Fruit fly (Drosophila melanogaster) whole organism, embryonic: ENCODE data around the gene CG11695.

Source experiments
- Abd-B ChIP-seq: fragments of 200-800 bp; sonication (Bioruptor generic); optimal IDR thresholded peaks from 2 replicates; lab custom pipeline; 2018; ENCODE audit warnings: missing biosample characterization, mild to moderate bottlenecking, missing genetic modification characterization, moderate library complexity
- BEAF-32 ChIP-seq: fragments of 200-800 bp; sonication (Bioruptor generic); optimal IDR thresholded peaks from 3 replicates; lab custom pipeline; 2017; ENCODE audit warnings: missing biosample characterization, missing genetic modification characterization, mild to moderate bottlenecking, moderate library complexity, missing genetic modification reagents
- Bteb2 ChIP-seq: fragments of 200-800 bp; sonication (Bioruptor generic); optimal IDR thresholded peaks from 2 replicates; lab custom pipeline; 2016; ENCODE audit warnings: missing biosample characterization, missing genetic modification characterization
- CG10366 ChIP-seq: fragments of 200-800 bp; sonication (Bioruptor generic); IDR thresholded peaks from 2 replicates; pipeline ENCODE4 v1.3.6; 2022; ENCODE audit warnings: missing biosample characterization, missing genetic modification characterization
- CG10959 ChIP-seq: fragments of 200-800 bp; sonication (Bioruptor generic); IDR thresholded peaks from 2 replicates; pipeline ENCODE4 v1.3.6; 2022; ENCODE audit warnings: missing biosample characterization, missing genetic modification characterization
- CG10979 ChIP-seq: fragments of 200-800 bp; sonication (Bioruptor generic); optimal IDR thresholded peaks from 2 replicates; lab custom pipeline; 2018; ENCODE audit warnings: missing biosample characterization, mild to moderate bottlenecking, missing genetic modification characterization, moderate library complexity
- CG12391 ChIP-seq: fragments of 200-800 bp; sonication (Bioruptor generic); optimal IDR thresholded peaks from 3 replicates; lab custom pipeline; 2018; ENCODE audit warnings: missing biosample characterization, mild to moderate bottlenecking, missing genetic modification characterization, moderate library complexity
- CG12659 ChIP-seq: fragments of 200-800 bp; sonication (Bioruptor generic); optimal IDR thresholded peaks from 3 replicates; lab custom pipeline; 2017; ENCODE audit warnings: mild to moderate bottlenecking, missing biosample characterization, missing genetic modification reagents, missing genetic modification characterization
- CG13296 ChIP-seq: fragments of 200-800 bp; sonication (Bioruptor generic); optimal IDR thresholded peaks from 3 replicates; lab custom pipeline; 2018; ENCODE audit warnings: missing biosample characterization, mild to moderate bottlenecking, missing genetic modification characterization
- CG13424 ChIP-seq: fragments of 200-800 bp; sonication (Bioruptor generic); optimal IDR thresholded peaks from 2 replicates; lab custom pipeline; 2019; ENCODE audit warnings: missing biosample characterization, mild to moderate bottlenecking, missing genetic modification characterization, moderate library complexity
- CG13894 ChIP-seq: fragments of 200-800 bp; sonication (Bioruptor generic); optimal IDR thresholded peaks from 3 replicates; lab custom pipeline; 2018; ENCODE audit warnings: missing biosample characterization, mild to moderate bottlenecking, missing genetic modification characterization, moderate library complexity
- CG17186 ChIP-seq: fragments of 200-800 bp; sonication (Bioruptor generic); optimal IDR thresholded peaks from 3 replicates; lab custom pipeline; 2017; ENCODE audit warnings: missing biosample characterization, missing genetic modification reagents, missing genetic modification characterization
- CG18764 ChIP-seq: fragments of 200-800 bp; sonication (Bioruptor generic); optimal IDR thresholded peaks from 3 replicates; lab custom pipeline; 2016; ENCODE audit warnings: missing biosample characterization, missing genetic modification characterization
- CG30431 ChIP-seq: fragments of 200-800 bp; sonication (Bioruptor generic); optimal IDR thresholded peaks from 2 replicates; lab custom pipeline; 2017; ENCODE audit warnings: missing biosample characterization, missing genetic modification characterization
- CG42726 ChIP-seq: fragments of 200-800 bp; sonication (Bioruptor generic); IDR thresholded peaks from 2 replicates; pipeline ENCODE4 v1.3.6; 2022; ENCODE audit warnings: missing biosample characterization, missing genetic modification characterization; ENCODE audit not compliant: partially characterized antibody
- CG4424 ChIP-seq: fragments of 200-800 bp; sonication (Bioruptor generic); optimal IDR thresholded peaks from 3 replicates; lab custom pipeline; 2016; ENCODE audit warnings: missing biosample characterization, missing genetic modification characterization
- CG9215 ChIP-seq: fragments of 200-800 bp; sonication (Bioruptor generic); IDR thresholded peaks from 2 replicates; pipeline ENCODE4 v1.3.6; 2022; ENCODE audit warnings: missing biosample characterization, missing genetic modification characterization
- CG9817 ChIP-seq: fragments of 200-800 bp; sonication (Bioruptor generic); optimal IDR thresholded peaks from 2 replicates; lab custom pipeline; 2018; ENCODE audit warnings: missing biosample characterization, mild to moderate bottlenecking, missing genetic modification characterization, moderate library complexity
- Dp ChIP-seq: fragments of 200-800 bp; sonication (Bioruptor generic); optimal IDR thresholded peaks from 2 replicates; lab custom pipeline; 2018; ENCODE audit warnings: missing biosample characterization, mild to moderate bottlenecking, missing genetic modification characterization, moderate library complexity
- Fer3 ChIP-seq: fragments of 200-800 bp; sonication (Bioruptor generic); optimal IDR thresholded peaks from 2 replicates; lab custom pipeline; 2018; ENCODE audit warnings: missing biosample characterization, mild to moderate bottlenecking, missing genetic modification characterization, moderate library complexity
- Hmx ChIP-seq: fragments of 200-800 bp; sonication (Bioruptor generic); optimal IDR thresholded peaks from 2 replicates; lab custom pipeline; 2016; ENCODE audit warnings: missing biosample characterization, missing genetic modification characterization
- Hr51 ChIP-seq, 2 experiments: fragments of 200-800 bp; sonication (Bioruptor generic); optimal IDR thresholded peaks; 2 replicates in 1 of 2; 3 replicates in 1 of 2; lab custom pipeline; 2016 to 2018; ENCODE audit warnings: missing biosample characterization in 2 of 2, missing genetic modification characterization in 2 of 2, mild to moderate bottlenecking in 1 of 2, moderate library complexity in 1 of 2
- Jarid2 ChIP-seq: fragments of 200-800 bp; sonication (Bioruptor generic); optimal IDR thresholded peaks from 3 replicates; lab custom pipeline; 2017; ENCODE audit warnings: mild to moderate bottlenecking, missing biosample characterization, missing genetic modification reagents, missing genetic modification characterization
- MBD-R2 ChIP-seq: fragments of 200-800 bp; sonication (Bioruptor generic); IDR thresholded peaks from 2 replicates; pipeline ENCODE4 v1.3.6; 2022; ENCODE audit warnings: missing biosample characterization, missing genetic modification characterization
- MESR4 ChIP-seq: fragments of 200-800 bp; sonication (Bioruptor generic); optimal IDR thresholded peaks from 2 replicates; lab custom pipeline; 2018; ENCODE audit warnings: missing biosample characterization, mild to moderate bottlenecking, missing genetic modification characterization, moderate library complexity
- Mad ChIP-seq: fragments of 200-800 bp; sonication (Bioruptor generic); optimal IDR thresholded peaks from 2 replicates; lab custom pipeline; 2016; ENCODE audit warnings: missing biosample characterization, missing genetic modification characterization
- NC2α ChIP-seq: fragments of 200-800 bp; sonication (Bioruptor generic); optimal IDR thresholded peaks from 2 replicates; lab custom pipeline; 2016; ENCODE audit warnings: missing biosample characterization, missing genetic modification characterization
- Opbp ChIP-seq: fragments of 200-800 bp; sonication (Bioruptor generic); IDR thresholded peaks from 3 replicates; pipeline ENCODE4 v1.3.6; 2022; ENCODE audit warnings: missing biosample characterization, missing genetic modification characterization; ENCODE audit not compliant: partially characterized antibody
- Vsx1 ChIP-seq: fragments of 200-800 bp; sonication (Bioruptor generic); optimal IDR thresholded peaks from 2 replicates; lab custom pipeline; 2017; ENCODE audit warnings: missing biosample characterization, mild to moderate bottlenecking, missing genetic modification characterization, missing genetic modification reagents
- ci ChIP-seq: fragments of 200-800 bp; sonication (Bioruptor generic); IDR thresholded peaks from 3 replicates; pipeline ENCODE4 v1.3.6; 2022; ENCODE audit warnings: missing biosample characterization, missing genetic modification characterization
- dm ChIP-seq: fragments of 200-800 bp; sonication (Bioruptor generic); optimal IDR thresholded peaks from 3 replicates; lab custom pipeline; 2016; ENCODE audit warnings: missing biosample characterization, missing genetic modification characterization
- ems ChIP-seq: fragments of 200-800 bp; sonication (Bioruptor generic); optimal IDR thresholded peaks from 3 replicates; lab custom pipeline; 2016; ENCODE audit warnings: missing biosample characterization, missing genetic modification characterization
- grau ChIP-seq: fragments of 200-800 bp; optimal IDR thresholded peaks from 3 replicates; lab custom pipeline; 2019; ENCODE audit warnings: missing biosample characterization, mild to moderate bottlenecking, missing genetic modification characterization, moderate library complexity
- lilli ChIP-seq: fragments of 200-800 bp; sonication (Bioruptor generic); optimal IDR thresholded peaks from 3 replicates; lab custom pipeline; 2016; ENCODE audit warnings: missing biosample characterization, missing genetic modification characterization
- maf-S ChIP-seq: fragments of 200-800 bp; sonication (Bioruptor generic); optimal IDR thresholded peaks from 2 replicates; lab custom pipeline; 2016; ENCODE audit warnings: missing biosample characterization, missing genetic modification characterization
- phol ChIP-seq: fragments of 200-800 bp; sonication (Bioruptor generic); optimal IDR thresholded peaks from 3 replicates; lab custom pipeline; 2018; ENCODE audit warnings: missing biosample characterization, mild to moderate bottlenecking, missing genetic modification characterization, moderate library complexity
- prd ChIP-seq, 3 experiments: fragments of >200 bp in 2 of 3; fragments of 200-800 bp in 1 of 3; sonication (Bioruptor generic) in 1 of 3; optimal IDR thresholded peaks in 2 of 3; IDR thresholded peaks in 1 of 3; 2 replicates in 2 of 3; 3 replicates in 1 of 3; pipeline versions ENCODE4 v1.3.6 to Lab custom; 2017 to 2022; ENCODE audit warnings: missing biosample characterization in 1 of 3, missing genetic modification characterization in 1 of 3
- pzg ChIP-seq: fragments of 200-800 bp; sonication (Bioruptor generic); optimal IDR thresholded peaks from 3 replicates; lab custom pipeline; 2018; ENCODE audit warnings: missing biosample characterization, mild to moderate bottlenecking, missing genetic modification characterization, moderate library complexity
- sens ChIP-seq: fragments of 200-800 bp; sonication (Bioruptor generic); peaks from one replicate; lab custom pipeline; 2016; ENCODE audit warnings: missing biosample characterization, missing genetic modification characterization
- sisA ChIP-seq: fragments of 200-800 bp; sonication (Bioruptor generic); IDR thresholded peaks from 2 replicates; pipeline ENCODE4 v1.3.6; 2022; ENCODE audit warnings: missing biosample characterization, missing genetic modification characterization
- slbo ChIP-seq: fragments of 200-800 bp; sonication (Bioruptor generic); IDR thresholded peaks from 2 replicates; pipeline ENCODE4 v1.3.6; 2022; ENCODE audit warnings: missing biosample characterization, missing genetic modification characterization
- sqz ChIP-seq: fragments of 200-800 bp; sonication (Bioruptor generic); optimal IDR thresholded peaks from 3 replicates; lab custom pipeline; 2018; ENCODE audit warnings: missing biosample characterization, mild to moderate bottlenecking, missing genetic modification characterization
- stwl ChIP-seq: fragments of 200-800 bp; sonication (Bioruptor generic); optimal IDR thresholded peaks from 3 replicates; lab custom pipeline; 2018; ENCODE audit warnings: missing biosample characterization, mild to moderate bottlenecking, missing genetic modification characterization, moderate library complexity
- sug ChIP-seq: fragments of 200-800 bp; optimal IDR thresholded peaks from 2 replicates; lab custom pipeline; 2019; ENCODE audit warnings: missing biosample characterization, mild to moderate bottlenecking, missing genetic modification characterization, moderate library complexity
- tll ChIP-seq, 2 experiments: fragments of 200-800 bp in 1 of 2; fragments of >200 bp in 1 of 2; sonication (Bioruptor generic) in 1 of 2; optimal IDR thresholded peaks; 2 replicates each; lab custom pipeline; 2017 to 2019; ENCODE audit warnings: missing biosample characterization in 2 of 2, missing genetic modification characterization in 2 of 2, mild to moderate bottlenecking in 1 of 2, moderate library complexity in 1 of 2
- tna ChIP-seq: fragments of 200-800 bp; sonication (Bioruptor generic); IDR thresholded peaks from 2 replicates; pipeline ENCODE4 v1.3.6; 2022; ENCODE audit warnings: missing biosample characterization, missing genetic modification characterization; ENCODE audit not compliant: partially characterized antibody
- zen ChIP-seq: fragments of 200-800 bp; sonication (Bioruptor generic); optimal IDR thresholded peaks from 3 replicates; lab custom pipeline; 2018; ENCODE audit warnings: missing biosample characterization, mild to moderate bottlenecking, missing genetic modification characterization, moderate library complexity

Gene CG11695

DNA sequence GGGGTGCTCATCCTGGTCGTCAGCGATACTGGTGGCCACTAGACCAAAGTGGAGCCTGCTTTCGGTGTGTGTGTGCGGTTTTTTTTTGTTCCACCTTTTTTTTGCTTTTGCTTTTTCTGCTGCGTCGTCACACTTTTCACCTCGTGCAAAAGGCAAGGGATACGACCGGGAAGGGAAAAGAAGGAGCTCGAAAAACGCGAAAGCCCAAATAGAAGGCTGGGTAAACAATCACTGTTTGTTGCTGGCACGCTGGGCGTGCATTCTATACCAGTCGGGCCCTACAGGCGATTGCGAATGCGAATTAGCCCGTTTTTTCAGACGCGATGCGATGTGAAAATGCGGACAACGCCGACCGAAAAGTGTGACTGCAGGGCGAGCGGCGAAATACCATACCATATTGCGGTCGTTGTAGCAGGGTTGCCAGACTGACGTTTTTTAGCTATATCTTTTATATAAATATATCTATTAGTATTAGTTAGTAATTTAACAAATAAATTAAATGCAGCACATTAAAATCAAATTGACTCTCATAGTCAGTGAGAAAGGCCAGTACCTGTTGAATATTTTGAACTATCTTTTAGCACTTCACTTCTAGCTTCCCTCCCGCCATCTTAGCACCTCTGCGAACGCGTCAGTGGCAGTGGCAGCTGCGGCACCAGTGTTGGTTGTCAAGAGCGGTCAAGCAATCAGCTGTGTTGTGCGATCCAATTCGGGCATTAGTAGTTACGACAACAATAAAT is 6.6 kb upstream of the CG11695 start, which contains the start of the genes Polr2A and CG11699 (continued):
- peak; percentile 60 for TF ChIP-seq CG13424 (tag; lab: Kevin White, UChicago)
- TF ChIP-seq Bteb2 (GFP tag; lab: Kevin White, UChicago), result no peak
- no peak for TF ChIP-seq Hmx (GFP tag; lab: Kevin White, UChicago)
- TF ChIP-seq maf-S (GFP tag; lab: Kevin White, UChicago), result no peak
- peak; percentile 55 for TF ChIP-seq Jarid2 (GFP tag; lab: Kevin White, UChicago)
- TF ChIP-seq Hr51 (GFP tag; optimal IDR thresholded peaks at IDR 0.05; lab: Kevin White, UChicago), result no peak
- TF ChIP-seq CG12391, result peak; percentile 66
- TF ChIP-seq stwl, result peak; percentile 44
- TF ChIP-seq CG18764 (GFP tag; lab: Kevin White, UChicago), result no peak
- TF ChIP-seq sisA, result peak; percentile 43
- peak; percentile 54 for TF ChIP-seq sqz (GFP tag; lab: Kevin White, UChicago)
- peak; percentile 53 for TF ChIP-seq CG9817
- no peak; the same call in 1 of the 2 replicates for TF ChIP-seq CG10366 (GFP tag; lab: Robert Waterston, UW)
- TF ChIP-seq Dp, result peak; percentile 52
- peak; percentile 8 for TF ChIP-seq CG13296 (GFP tag; lab: Kevin White, UChicago)
- 0 out of 3 replicates have a peak, but pooled peaks have one; percentile 29 for TF ChIP-seq Opbp (GFP tag; lab: Robert Waterston, UW)
- peak in 1 of 2 experiments; percentile 47 for TF ChIP-seq tll (GFP tag; optimal IDR thresholded peaks at IDR 0.05; lab: Kevin White, UChicago)
- TF ChIP-seq CG4424 (GFP tag; lab: Kevin White, UChicago), result peak; percentile 21
- peak; percentile 25 for TF ChIP-seq Abd-B (GFP tag; lab: Kevin White, UChicago)
- TF ChIP-seq phol, result peak; percentile 76
- peak; percentile 33 for TF ChIP-seq CG9215 (GFP tag; lab: Robert Waterston, UW)
- TF ChIP-seq CG10979, result peak; percentile 18
- TF ChIP-seq MBD-R2 (GFP tag; lab: Robert Waterston, UW), result peak; percentile 81
- TF ChIP-seq CG17186, result peak; percentile 38
- peak; percentile 23; the same call in 1 of the 2 replicates for TF ChIP-seq tna (GFP tag; lab: Robert Waterston, UW)
- peak; percentile 73 for TF ChIP-seq MESR4
- no peak for TF ChIP-seq ci
- peak; percentile 41 for TF ChIP-seq lilli (GFP tag; lab: Kevin White, UChicago)
- peak; percentile 75 for TF ChIP-seq sug (tag; lab: Kevin White, UChicago)
- TF ChIP-seq BEAF-32 (GFP tag; lab: Kevin White, UChicago), result peak; percentile 49
- TF ChIP-seq NC2α (GFP tag; lab: Kevin White, UChicago), result no peak
- peak; percentile 47 for TF ChIP-seq sens (GFP tag; lab: Kevin White, UChicago)
- TF ChIP-seq slbo (GFP tag; lab: Robert Waterston, UW), result peak; percentile 62; the same call in 1 of the 2 replicates
- TF ChIP-seq grau (tag; lab: Kevin White, UChicago), result peak; percentile 58
- peak; percentile 69 for TF ChIP-seq CG12659
- peak; percentile 40 for TF ChIP-seq zen
- TF ChIP-seq dm (GFP tag; lab: Kevin White, UChicago), result peak; percentile 18
- TF ChIP-seq CG10959 (GFP tag; lab: Robert Waterston, UW), result no peak
- TF ChIP-seq Fer3 (tag; lab: Kevin White, UChicago), result peak; percentile 17
- TF ChIP-seq prd (optimal IDR thresholded peaks at IDR 0.05; lab: Kevin White, UChicago), result no peak
- peak; percentile 25; the same call in 1 of the 3 replicates for TF ChIP-seq prd (GFP tag; IDR thresholded peaks at IDR 0.05; lab: Robert Waterston, UW)
- TF ChIP-seq ems (GFP tag; lab: Kevin White, UChicago), result peak; percentile 5
- TF ChIP-seq pzg (GFP tag; lab: Kevin White, UChicago), result peak; percentile 71
- TF ChIP-seq CG42726 (GFP tag; lab: Robert Waterston, UW), result no peak
- peak; percentile 9 for TF ChIP-seq CG30431 (GFP tag; lab: Kevin White, UChicago)
- peak; percentile 53 for TF ChIP-seq CG13894
- no peak for TF ChIP-seq Vsx1 (GFP tag; lab: Kevin White, UChicago)
- peak; percentile 26 for TF ChIP-seq Mad
